Fruit fly (Drosophila melanogaster): ENCODE data around the gene Non2.
A peak's percentile ranks its signal among the peaks of the same experiment; 100 is the strongest.

Gene Non2

dm6 chr3L:2765794-2766268 lies 968 bp upstream of the Non2 start:
- TF ChIP-seq HLH4C (GFP tag; IDR thresholded peaks at IDR 0.05; ENCODE audit: partially characterized antibody) (no peak), Kr (GFP tag; optimal IDR thresholded peaks at IDR 0.05) (no peak), tgo (GFP tag; IDR thresholded peaks at IDR 0.05) (no peak), CG17385 (GFP tag; optimal IDR thresholded peaks at IDR 0.05) (peak; percentile 81), insv (GFP tag; optimal IDR thresholded peaks at IDR 0.05) (peak in 1 of 2 experiments; percentile 87), so (GFP tag; IDR thresholded peaks at IDR 0.05) (no peak), CG31441 (GFP tag; IDR thresholded peaks at IDR 0.05) (no peak), CG8281 (tag; optimal IDR thresholded peaks at IDR 0.05) (no peak), psq (GFP tag; optimal IDR thresholded peaks at IDR 0.05) (peak; percentile 83), prd (optimal IDR thresholded peaks at IDR 0.05) (no peak), prd (GFP tag; IDR thresholded peaks at IDR 0.05) (no peak), Pdp1 (GFP tag; optimal IDR thresholded peaks at IDR 0.05) (peak in 1 of 2 experiments; percentile 59), CG12769 (tag; optimal IDR thresholded peaks at IDR 0.05) (no peak), CG2116 (GFP tag; optimal IDR thresholded peaks at IDR 0.05) (no peak), pzg (GFP tag; optimal IDR thresholded peaks at IDR 0.05) (no peak), Drgx (GFP tag; IDR thresholded peaks at IDR 0.05) (0 out of 2 replicates have a peak, but pooled peaks have one; percentile 4), Elba2 (GFP tag; optimal IDR thresholded peaks at IDR 0.05) (peak; percentile 57), Trl (optimal IDR thresholded peaks at IDR 0.05) (no peak), Trl (GFP tag; optimal IDR thresholded peaks at IDR 0.05) (no peak), rib (GFP tag; IDR thresholded peaks at IDR 0.05) (peak; percentile 44; the same call in 1 of the 2 replicates), ci (GFP tag; IDR thresholded peaks at IDR 0.05) (0 out of 3 replicates have a peak, but pooled peaks have one; percentile 15), CG9437 (GFP tag; optimal IDR thresholded peaks at IDR 0.05) (no peak), grau (tag; optimal IDR thresholded peaks at IDR 0.05) (peak; percentile 44), shn (GFP tag; optimal IDR thresholded peaks at IDR 0.05) (no peak)

dm6 chr3L:2772045-2772444 lies 5.2 kb downstream of the Non2 start, which contains the start of gene AhcyL1:
TSS of gene AhcyL1 (minus strand) at chr3L:2772325.
- TF ChIP-seq Rfx (GFP tag; IDR thresholded peaks at IDR 0.05) (no peak), CG4360 (GFP tag; IDR thresholded peaks at IDR 0.05) (no peak), sqz (GFP tag; optimal IDR thresholded peaks at IDR 0.05) (no peak), amos (GFP tag; IDR thresholded peaks at IDR 0.05; ENCODE audit: partially characterized antibody) (no peak), Elba2 (GFP tag; optimal IDR thresholded peaks at IDR 0.05) (no peak), Atf6 (GFP tag; IDR thresholded peaks at IDR 0.05) (no peak), Usf (GFP tag; optimal IDR thresholded peaks at IDR 0.05) (no peak), CG10431 (GFP tag; optimal IDR thresholded peaks at IDR 0.05) (no peak), D19B (GFP tag; optimal IDR thresholded peaks at IDR 0.05) (no peak), dmrt11E (tag; optimal IDR thresholded peaks at IDR 0.05) (no peak), corto (GFP tag; optimal IDR thresholded peaks at IDR 0.05) (no peak), phol (tag; optimal IDR thresholded peaks at IDR 0.05) (no peak), Mrtf (GFP tag; IDR thresholded peaks at IDR 0.05) (no peak), Bgb (GFP tag; IDR thresholded peaks at IDR 0.05; ENCODE audit: partially characterized antibody) (peak; percentile 8; the same call in 1 of the 2 replicates), Nf-YA (GFP tag; IDR thresholded peaks at IDR 0.05) (no peak), CG8281 (tag; optimal IDR thresholded peaks at IDR 0.05) (no peak), CG12155 (GFP tag; optimal IDR thresholded peaks at IDR 0.05) (no peak), sim (GFP tag; IDR thresholded peaks at IDR 0.05) (no peak), CG14965 (GFP tag; optimal IDR thresholded peaks at IDR 0.05; ENCODE audit: borderline replicate concordance) (no peak), CG10147 (GFP tag; optimal IDR thresholded peaks at IDR 0.05) (peak; percentile 8), CG6765 (GFP tag; optimal IDR thresholded peaks at IDR 0.05) (no peak), Sin3A (optimal IDR thresholded peaks at IDR 0.05) (peak; percentile 16), BtbVII (GFP tag; optimal IDR thresholded peaks at IDR 0.05) (no peak), row (GFP tag; IDR thresholded peaks at IDR 0.05) (no peak; the same call in 2 of the 3 replicates), vfl (GFP tag; optimal IDR thresholded peaks at IDR 0.05) (no peak), Ada2b (GFP tag; IDR thresholded peaks at IDR 0.05) (no peak), CG4328 (GFP tag; optimal IDR thresholded peaks at IDR 0.05) (no peak), en (GFP tag; optimal IDR thresholded peaks at IDR 0.05) (no peak), CG10321 (GFP tag; IDR thresholded peaks at IDR 0.05) (no peak), CG4730 (GFP tag; IDR thresholded peaks at IDR 0.05) (no peak)

Measured in whole organism, embryonic.